Worm (Caenorhabditis elegans) whole organism, L4/young adult: ENCODE data around the gene tag-124.

Source experiments
- W03F9.2 ChIP-seq: fragments of 150-350 bp; optimal IDR thresholded peaks from 2 replicates; lab custom pipeline; 2014; ENCODE audit warnings: missing biosample characterization, missing genetic modification characterization
- him-1 ChIP-seq: sonication (generic microtip); optimal IDR thresholded peaks from 2 replicates; lab custom pipeline; 2016; ENCODE audit warnings: missing genotype, missing genetic modification reagents, missing genetic modification characterization, missing compliant biosample characterization

DNA sequence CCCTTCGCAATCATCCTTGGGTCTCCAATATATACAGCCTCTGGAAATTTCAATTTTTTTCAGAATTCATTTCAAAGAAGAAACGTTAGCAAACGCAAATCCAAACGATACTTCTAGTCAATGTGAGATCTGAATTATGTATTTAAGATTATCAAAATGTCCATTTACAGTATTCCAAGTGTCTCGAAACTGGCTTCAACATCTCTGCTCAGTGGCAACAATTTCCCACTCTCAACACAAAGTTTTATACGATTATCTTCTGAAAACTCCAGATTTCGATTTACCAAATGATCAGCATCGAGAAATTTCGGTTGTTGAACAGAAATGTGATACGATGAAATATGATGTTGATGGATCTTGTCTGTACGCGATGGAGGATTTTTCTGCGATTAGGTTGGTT is 34.5 kb upstream of the tag-124 start:
- TF ChIP-seq him-1 (tag; lab: Kevin White, UChicago) (no peak), W03F9.2 (tag; lab: Kevin White, UChicago) (no peak)
